Fruit fly (Drosophila melanogaster): ENCODE measurements around the gene hiw.

The hiw gene

DNA sequence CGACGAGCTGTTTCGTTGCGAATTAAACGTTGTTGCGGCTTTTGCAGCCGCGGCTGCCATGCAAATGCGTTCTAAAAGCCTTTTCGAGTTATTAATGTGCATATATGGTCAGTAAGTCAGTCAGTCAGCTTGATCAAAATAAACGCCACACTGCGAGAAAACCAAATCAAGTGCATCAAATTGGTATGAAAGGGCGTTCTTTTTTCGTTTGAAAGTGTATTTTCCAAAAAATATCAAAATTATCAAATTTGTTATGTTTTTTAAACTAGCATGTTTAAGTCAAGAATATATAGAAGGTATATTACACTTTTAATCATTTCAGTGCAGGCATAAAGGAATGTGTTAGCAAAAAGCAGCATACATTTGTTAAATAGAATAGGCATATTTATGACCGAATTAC is 20.7 kb downstream of the hiw start:
- TF ChIP-seq CTCF (optimal IDR thresholded peaks at IDR 0.05) (no peak), CG8478 (optimal IDR thresholded peaks at IDR 0.05) (no peak)

dm6 chrX:15029864-15030263 is 33.4 kb downstream of the hiw start:
- TF ChIP-seq CG8478 (optimal IDR thresholded peaks at IDR 0.05) (no peak), CTCF (optimal IDR thresholded peaks at IDR 0.05) (no peak)

DNA sequence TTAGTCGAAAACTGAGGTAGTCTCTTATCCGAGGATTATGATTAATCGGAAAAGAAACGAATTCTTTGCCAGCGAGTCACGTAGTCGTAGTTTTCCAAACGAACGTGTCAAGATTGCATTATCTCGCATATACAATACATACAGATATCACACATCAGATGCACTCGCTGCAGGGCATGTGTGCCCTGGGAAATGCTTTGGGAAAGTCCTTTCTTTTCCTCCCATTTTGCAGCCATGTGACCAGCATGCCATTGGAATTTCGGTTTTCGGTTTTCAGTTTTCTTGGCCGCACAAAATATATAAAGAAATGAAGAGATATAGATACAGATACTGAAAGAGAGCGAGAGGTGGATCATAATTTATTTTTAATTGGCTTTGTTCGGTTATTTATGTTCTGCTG is 35.1 kb downstream of the hiw start:
- TF ChIP-seq CG8478 (optimal IDR thresholded peaks at IDR 0.05): no peak
- no peak for TF ChIP-seq CTCF (optimal IDR thresholded peaks at IDR 0.05)

DNA sequence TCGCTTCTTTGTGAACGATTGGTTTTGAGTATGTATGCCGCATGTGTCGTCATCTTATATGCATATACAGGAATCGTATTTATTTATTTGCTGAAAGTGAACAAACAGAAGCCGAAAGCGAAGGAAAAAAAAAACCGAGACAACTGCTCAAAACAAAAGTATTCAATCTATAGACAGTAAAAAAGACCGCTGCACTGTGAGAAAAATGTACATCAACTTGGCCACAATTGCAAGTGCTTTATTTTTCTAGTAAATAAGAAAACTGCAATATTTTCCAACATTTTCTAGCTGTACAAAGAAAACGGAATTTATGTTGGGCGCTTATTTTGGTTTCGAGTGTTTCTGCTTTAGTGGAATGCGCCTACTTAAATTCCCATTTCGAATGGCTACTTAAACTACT is 36.3 kb downstream of the hiw start:
- no peak for TF ChIP-seq CTCF (optimal IDR thresholded peaks at IDR 0.05)
- no peak for TF ChIP-seq CG8478 (optimal IDR thresholded peaks at IDR 0.05)

DNA sequence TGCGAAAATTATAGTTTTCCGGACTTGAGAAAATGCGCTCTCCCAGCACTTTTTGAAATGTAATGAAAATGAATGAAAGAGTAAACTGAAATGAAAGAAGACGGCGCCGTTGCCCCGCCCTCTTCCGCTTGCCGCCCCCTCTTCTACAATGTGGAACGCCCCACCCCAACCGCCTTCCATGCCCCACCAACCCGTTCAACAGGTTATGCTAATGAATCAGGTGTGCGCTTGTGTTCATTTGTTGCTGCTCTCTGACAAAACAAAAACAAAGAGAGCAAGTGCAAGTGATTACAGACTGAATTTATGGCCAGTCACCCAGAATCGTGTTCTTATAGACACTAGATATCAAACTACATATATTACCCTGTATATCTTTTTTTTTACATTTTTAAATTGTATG is 37.5 kb downstream of the hiw start:
- TF ChIP-seq CTCF (optimal IDR thresholded peaks at IDR 0.05): no peak
- TF ChIP-seq CG8478 (optimal IDR thresholded peaks at IDR 0.05): no peak

dm6 chrX:15024728-15025127 is 38.5 kb downstream of the hiw start:
- TF ChIP-seq CTCF (optimal IDR thresholded peaks at IDR 0.05) (no peak), CG8478 (optimal IDR thresholded peaks at IDR 0.05) (no peak)

dm6 chrX:15023826-15024545 is 39.2 kb downstream of the hiw start, which contains the start of gene be:
Gene be, plus strand, starts transcription at chrX:15024436.
- no peak for TF ChIP-seq CTCF (optimal IDR thresholded peaks at IDR 0.05)
- no peak for TF ChIP-seq CG8478 (optimal IDR thresholded peaks at IDR 0.05)

DNA sequence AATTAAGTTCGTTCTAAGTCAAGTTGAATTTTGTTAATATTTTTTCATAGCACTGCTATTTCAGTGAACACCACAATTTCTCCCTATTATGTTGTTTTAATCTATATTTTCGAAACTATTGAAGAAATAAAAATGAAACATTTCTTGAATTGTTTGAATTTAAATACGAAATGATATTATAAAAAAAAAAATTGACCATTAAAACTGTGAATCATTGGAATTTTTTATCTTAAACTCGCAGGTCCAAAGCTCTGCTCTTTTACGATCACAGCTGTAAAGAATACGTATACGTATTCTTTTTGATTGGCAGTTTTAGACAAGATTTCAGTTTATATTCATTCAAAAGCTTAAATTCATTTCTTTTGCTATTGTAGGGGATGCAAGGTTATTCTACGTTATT is 39.8 kb downstream of the hiw start:
- TF ChIP-seq CTCF (optimal IDR thresholded peaks at IDR 0.05) (no peak), CG8478 (optimal IDR thresholded peaks at IDR 0.05) (no peak)

DNA sequence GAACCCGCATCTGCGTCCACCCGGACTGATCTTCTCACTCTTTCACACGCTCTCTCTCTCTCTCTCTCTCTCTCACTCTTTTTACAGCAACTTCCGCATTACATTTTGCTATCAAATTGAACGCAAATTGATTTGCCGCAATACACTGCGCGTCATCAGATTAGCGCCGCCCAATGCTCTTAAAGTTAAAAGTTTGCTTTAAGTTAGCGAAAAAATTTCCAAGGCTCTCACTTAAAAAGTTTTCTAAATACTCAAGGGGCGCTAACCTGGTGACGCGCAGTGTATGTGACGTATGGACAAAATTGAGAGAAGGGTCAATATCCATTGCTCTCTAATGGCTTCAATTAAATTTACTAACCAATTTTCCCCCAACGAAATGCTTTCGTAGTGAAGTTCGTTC is 41.0 kb downstream of the hiw start:
- TF ChIP-seq CTCF (optimal IDR thresholded peaks at IDR 0.05) (no peak), CG8478 (optimal IDR thresholded peaks at IDR 0.05) (no peak)

DNA sequence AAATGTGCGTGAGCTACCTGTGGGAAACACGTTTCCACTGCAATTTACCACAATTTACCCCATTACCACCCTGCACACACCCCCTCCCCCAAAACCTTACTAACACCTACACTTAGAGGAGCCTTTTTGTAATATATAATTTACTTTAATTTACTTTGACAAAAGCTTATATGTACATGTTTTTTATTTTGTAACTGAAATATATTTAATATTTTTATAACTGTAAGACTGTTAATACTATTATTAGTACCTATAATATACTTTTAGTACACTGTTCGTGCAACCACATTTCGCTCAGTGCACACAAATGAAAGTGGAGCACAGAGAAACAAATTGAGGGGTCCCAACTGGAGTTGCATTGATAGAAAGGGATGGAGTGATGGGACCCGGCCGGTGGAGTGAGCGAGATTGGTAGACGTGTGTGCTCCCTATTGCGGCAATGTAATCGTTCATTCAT is 42.2 kb downstream of the hiw start:
- TF ChIP-seq CG8478 (optimal IDR thresholded peaks at IDR 0.05): no peak
- no peak for TF ChIP-seq CTCF (optimal IDR thresholded peaks at IDR 0.05)

- TF ChIP-seq CG8478 (optimal IDR thresholded peaks at IDR 0.05) (no peak), CTCF (optimal IDR thresholded peaks at IDR 0.05) (no peak)
These were observed 43.8 kb downstream of the hiw start for dm6 chrX:15019413-15019812.

- TF ChIP-seq CG8478 (optimal IDR thresholded peaks at IDR 0.05): no peak
- TF ChIP-seq CTCF (optimal IDR thresholded peaks at IDR 0.05): peak in 1 of 2 experiments; percentile 6
These were observed 102.4 kb downstream of the hiw start for dm6 chrX:14960856-14961255.
